Fruit fly (Drosophila melanogaster) whole organism: ENCODE results near the gene mRpL4.

Experiments
- CG8478 ChIP-seq: fragments of >200 bp; optimal IDR thresholded peaks from 2 replicates; lab custom pipeline; 2018; ENCODE audit warnings: inconsistent platforms
- Dll ChIP-seq: fragments of >200 bp; optimal IDR thresholded peaks from 2 replicates; lab custom pipeline; 2017
- EcR ChIP-seq, 2 experiments: fragments of >200 bp; optimal IDR thresholded peaks; 2 replicates each; lab custom pipeline; 2017; ENCODE audit warnings: missing biosample characterization in 2 of 2, missing genetic modification characterization in 2 of 2, missing genetic modification reagents in 2 of 2
- pan ChIP-seq: fragments of >200 bp; optimal IDR thresholded peaks from 2 replicates; lab custom pipeline; 2017
- psq ChIP-seq: fragments of >200 bp; optimal IDR thresholded peaks from 2 replicates; lab custom pipeline; 2017
- usp ChIP-seq: fragments of >200 bp; optimal IDR thresholded peaks from 2 replicates; lab custom pipeline; 2017; ENCODE audit warnings: missing biosample characterization, missing genetic modification characterization, mixed read lengths

mRpL4 gene

DNA sequence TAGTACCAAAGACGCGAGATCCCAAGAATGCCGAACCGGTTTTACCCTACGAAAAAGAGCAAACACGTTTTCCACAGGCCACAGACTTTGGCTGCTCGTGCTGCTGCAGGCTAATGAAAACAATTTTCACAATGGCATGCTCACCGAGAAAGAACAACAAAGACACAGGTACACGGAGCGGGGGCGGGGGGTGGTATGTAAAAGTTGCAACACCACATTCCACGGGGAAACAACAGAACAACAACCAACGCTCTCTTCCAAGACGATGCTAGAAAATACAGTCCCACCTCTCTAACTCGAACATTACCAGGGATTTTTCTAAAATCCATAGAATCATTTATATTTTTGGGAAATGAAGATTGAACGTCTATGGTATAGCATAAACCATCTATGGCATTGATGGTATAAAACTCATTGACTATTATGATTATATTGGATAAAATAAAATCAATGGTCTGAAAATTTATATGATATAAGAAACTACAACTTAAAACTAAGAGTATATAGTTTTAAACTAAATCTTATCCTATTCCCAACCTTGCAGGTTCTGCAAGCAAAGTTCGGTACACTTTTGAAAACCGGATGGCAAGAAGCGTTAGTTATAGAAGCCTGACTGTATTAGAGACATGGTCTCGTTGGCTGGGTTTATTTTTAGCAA is 47.4 kb downstream of the mRpL4 start:
- TF ChIP-seq psq (lab: Kevin White, UChicago) (no peak), Dll (lab: Kevin White, UChicago) (peak; percentile 45)

DNA sequence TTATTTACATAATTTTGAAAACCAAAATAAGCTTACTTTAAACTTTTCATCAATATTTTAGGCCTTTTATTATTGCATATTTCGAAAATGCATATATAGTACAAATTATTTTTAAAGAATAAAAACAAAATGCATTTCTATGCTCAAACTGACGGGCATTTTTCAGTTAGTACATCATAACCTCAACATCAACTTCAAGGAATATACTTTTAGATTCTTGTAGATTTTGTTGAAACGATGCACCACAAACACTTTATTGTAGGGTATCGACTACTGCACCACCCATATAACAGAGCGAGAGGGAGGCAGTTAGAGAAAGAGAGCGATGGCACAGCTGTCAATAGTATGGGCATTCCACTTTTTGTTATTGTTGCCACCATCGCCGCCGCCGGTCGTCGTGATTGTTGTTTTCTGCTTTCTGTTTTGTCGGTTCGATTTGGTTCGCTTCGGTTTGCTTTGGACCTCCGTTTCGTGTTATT is 49.1 kb downstream of the mRpL4 start:
- TF ChIP-seq psq (lab: Kevin White, UChicago): no peak
- TF ChIP-seq EcR (GFP tag; optimal IDR thresholded peaks at IDR 0.05; lab: Kevin White, UChicago): no peak
- no peak for TF ChIP-seq usp (GFP tag; lab: Kevin White, UChicago)
- TF ChIP-seq CG8478 (lab: Kevin White, UChicago): no peak

DNA sequence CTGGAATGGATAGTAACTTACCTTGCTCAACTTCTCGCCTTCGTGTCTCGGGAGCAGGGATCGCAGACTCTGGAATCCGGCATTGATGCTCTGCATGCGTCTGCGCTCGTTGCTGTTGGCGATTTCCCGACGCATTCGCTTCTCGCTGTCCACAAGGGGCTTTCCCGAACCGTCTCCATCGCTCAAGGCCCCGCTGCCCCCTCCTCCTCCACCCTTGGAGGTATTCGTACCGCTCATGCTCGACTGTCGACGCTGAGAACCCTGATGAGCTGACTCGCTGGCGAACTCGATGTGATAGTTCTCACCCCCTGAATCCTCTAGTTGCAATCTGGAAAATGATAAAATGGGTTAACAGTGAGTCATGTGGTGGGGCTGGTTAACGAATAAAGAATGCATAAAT is 50.1 kb downstream of the mRpL4 start:
- TF ChIP-seq psq (lab: Kevin White, UChicago): no peak
- no peak for TF ChIP-seq pan
- TF ChIP-seq usp (GFP tag; lab: Kevin White, UChicago): no peak
- TF ChIP-seq CG8478 (lab: Kevin White, UChicago): no peak
- TF ChIP-seq Dll (lab: Kevin White, UChicago): no peak
- TF ChIP-seq EcR (GFP tag; optimal IDR thresholded peaks at IDR 0.05; lab: Kevin White, UChicago): no peak
